Worm (Caenorhabditis elegans) whole organism, L3 larva: ENCODE data around the gene wars-1.

Experiments used
- ceh-9 ChIP-seq: sonication (generic microtip); optimal IDR thresholded peaks from 2 replicates; lab custom pipeline; 2018; ENCODE audit warnings: missing biosample characterization, missing genetic modification characterization
- egl-5 ChIP-seq: fragments of 150-350 bp; optimal IDR thresholded peaks from 2 replicates; lab custom pipeline; 2017; ENCODE audit warnings: missing biosample characterization, missing genetic modification reagents, missing genetic modification characterization, inconsistent platforms
- elt-1 ChIP-seq: fragments of 150-350 bp; optimal IDR thresholded peaks from 2 replicates; lab custom pipeline; 2014; ENCODE audit warnings: missing biosample characterization, missing genetic modification characterization
- mml-1 ChIP-seq: fragments of 150-350 bp; sonication (generic microtip); optimal IDR thresholded peaks from 3 replicates; lab custom pipeline; 2014; ENCODE audit warnings: missing biosample characterization, missing genetic modification characterization

- no peak for TF ChIP-seq elt-1 (tag; lab: Kevin White, UChicago)
- TF ChIP-seq mml-1 (tag; lab: Kevin White, UChicago), result no peak
- no peak for TF ChIP-seq ceh-9 (tag; lab: Kevin White, UChicago)
- no peak for TF ChIP-seq egl-5 (tag; lab: Kevin White, UChicago)
Observed at ce11 chrV:18826445-18826844, 32.6 kb downstream of the wars-1 start.
